Fruit fly (Drosophila melanogaster) whole organism, embryonic: Measurements from ENCODE around the gene CG14839.

Source experiments
- Aef1 ChIP-seq: fragments of 200-800 bp; sonication (Bioruptor generic); IDR thresholded peaks from 3 replicates; pipeline ENCODE4 v1.3.6; 2022; ENCODE audit warnings: missing biosample characterization, missing genetic modification characterization
- CG10147 ChIP-seq: fragments of 200-800 bp; sonication (Bioruptor generic); optimal IDR thresholded peaks from 2 replicates; lab custom pipeline; 2019; ENCODE audit warnings: missing biosample characterization, mild to moderate bottlenecking, missing genetic modification characterization, moderate library complexity
- CG12219 ChIP-seq: fragments of 200-800 bp; sonication (Bioruptor generic); optimal IDR thresholded peaks from 3 replicates; lab custom pipeline; 2018; ENCODE audit warnings: missing biosample characterization, mild to moderate bottlenecking, missing genetic modification characterization
- CG12236 ChIP-seq: fragments of 200-800 bp; sonication (Bioruptor generic); optimal IDR thresholded peaks from 2 replicates; lab custom pipeline; 2016; ENCODE audit warnings: missing biosample characterization, missing genetic modification characterization
- CG13296 ChIP-seq: fragments of 200-800 bp; sonication (Bioruptor generic); optimal IDR thresholded peaks from 3 replicates; lab custom pipeline; 2018; ENCODE audit warnings: missing biosample characterization, mild to moderate bottlenecking, missing genetic modification characterization
- CG14441 ChIP-seq: fragments of 200-800 bp; sonication (Bioruptor generic); IDR thresholded peaks from 2 replicates; pipeline ENCODE4 v1.3.6; 2022; ENCODE audit warnings: missing biosample characterization, missing genetic modification characterization
- CG14860 ChIP-seq: fragments of 200-800 bp; sonication (Bioruptor generic); IDR thresholded peaks from 3 replicates; pipeline ENCODE4 v1.3.6; 2022; ENCODE audit warnings: missing biosample characterization, missing genetic modification characterization; ENCODE audit not compliant: partially characterized antibody
- CG2116 ChIP-seq: fragments of 200-800 bp; sonication (Bioruptor generic); optimal IDR thresholded peaks from 3 replicates; lab custom pipeline; 2018; ENCODE audit warnings: missing biosample characterization, mild to moderate bottlenecking, missing genetic modification characterization
- CG30020 ChIP-seq: fragments of 200-800 bp; optimal IDR thresholded peaks from 2 replicates; lab custom pipeline; 2019; ENCODE audit warnings: missing biosample characterization, mild to moderate bottlenecking, missing genetic modification characterization, moderate library complexity
- CG32532 ChIP-seq: fragments of 200-800 bp; sonication (Bioruptor generic); IDR thresholded peaks from 2 replicates; pipeline ENCODE4 v1.3.6; 2022; ENCODE audit warnings: missing biosample characterization, missing genetic modification characterization
- CG32767 ChIP-seq: fragments of 200-800 bp; sonication (Bioruptor generic); IDR thresholded peaks from 2 replicates; pipeline ENCODE4 v1.3.6; 2022; ENCODE audit warnings: missing biosample characterization, missing genetic modification characterization
- CG32772 ChIP-seq: fragments of 200-800 bp; sonication (Bioruptor generic); IDR thresholded peaks from 2 replicates; pipeline ENCODE4 v1.3.6; 2022; ENCODE audit warnings: missing biosample characterization, missing genetic modification characterization
- CG34224 ChIP-seq: fragments of 200-800 bp; sonication (Bioruptor generic); IDR thresholded peaks from 3 replicates; pipeline ENCODE4 v1.3.6; 2022; ENCODE audit warnings: missing biosample characterization, missing genetic modification characterization; ENCODE audit not compliant: partially characterized antibody
- CG34376 ChIP-seq: fragments of 200-800 bp; sonication (Bioruptor generic); optimal IDR thresholded peaks from 2 replicates; lab custom pipeline; 2018; ENCODE audit warnings: missing biosample characterization, mild to moderate bottlenecking, missing genetic modification characterization
- CG34422 ChIP-seq: fragments of 200-800 bp; sonication (Bioruptor generic); IDR thresholded peaks from 3 replicates; pipeline ENCODE4 v1.3.6; 2022; ENCODE audit warnings: missing biosample characterization, missing genetic modification characterization
- CG4404 ChIP-seq: fragments of 200-800 bp; sonication (Bioruptor generic); IDR thresholded peaks from 2 replicates; pipeline ENCODE4 v1.3.6; 2022; ENCODE audit warnings: missing biosample characterization, missing genetic modification characterization
- CG4617 ChIP-seq: fragments of 200-800 bp; sonication (Bioruptor generic); optimal IDR thresholded peaks from 3 replicates; lab custom pipeline; 2016; ENCODE audit warnings: missing biosample characterization, missing genetic modification characterization, borderline replicate concordance
- CG7357 ChIP-seq: fragments of 200-800 bp; sonication (Bioruptor generic); IDR thresholded peaks from 3 replicates; pipeline ENCODE4 v1.3.6; 2022; ENCODE audit warnings: missing biosample characterization, missing genetic modification characterization
- CG7556 ChIP-seq: fragments of 200-800 bp; sonication (Bioruptor generic); optimal IDR thresholded peaks from 2 replicates; lab custom pipeline; 2017; ENCODE audit warnings: missing biosample characterization, mild to moderate bottlenecking, missing genetic modification characterization
- CG7963 ChIP-seq: fragments of 200-800 bp; sonication (Bioruptor generic); IDR thresholded peaks from 3 replicates; pipeline ENCODE4 v1.3.6; 2022; ENCODE audit warnings: missing biosample characterization, missing genetic modification characterization; ENCODE audit not compliant: partially characterized antibody
- CG8281 ChIP-seq: fragments of 200-800 bp; sonication (Bioruptor generic); optimal IDR thresholded peaks from 2 replicates; lab custom pipeline; 2018; ENCODE audit warnings: missing biosample characterization, mild to moderate bottlenecking, missing genetic modification characterization, moderate library complexity
- CG9215 ChIP-seq: fragments of 200-800 bp; sonication (Bioruptor generic); IDR thresholded peaks from 2 replicates; pipeline ENCODE4 v1.3.6; 2022; ENCODE audit warnings: missing biosample characterization, missing genetic modification characterization
- CkIIα-i1 ChIP-seq: fragments of 200-800 bp; sonication (Bioruptor generic); IDR thresholded peaks from 2 replicates; pipeline ENCODE4 v1.3.6; 2022; ENCODE audit warnings: missing biosample characterization, missing genetic modification characterization
- E2f1 ChIP-seq: fragments of 200-800 bp; sonication (Bioruptor generic); IDR thresholded peaks from 2 replicates; pipeline ENCODE4 v1.3.6; 2022; ENCODE audit warnings: missing biosample characterization, missing genetic modification characterization
- Eip74EF ChIP-seq, 2 experiments: fragments of 200-800 bp in 1 of 2; fragments of >200 bp in 1 of 2; sonication (Bioruptor generic) in 1 of 2; optimal IDR thresholded peaks; 2 replicates each; lab custom pipeline; 2017 to 2019; ENCODE audit warnings: missing biosample characterization in 2 of 2, missing genetic modification characterization in 2 of 2, mild to moderate bottlenecking in 1 of 2, moderate library complexity in 1 of 2
- Gsc ChIP-seq: fragments of 200-800 bp; sonication (Bioruptor generic); IDR thresholded peaks from 2 replicates; pipeline ENCODE4 v1.3.6; 2022; ENCODE audit warnings: missing biosample characterization, missing genetic modification characterization
- HHEX ChIP-seq: fragments of 200-800 bp; sonication (Bioruptor generic); optimal IDR thresholded peaks from 3 replicates; lab custom pipeline; 2017; ENCODE audit warnings: missing biosample characterization, mild to moderate bottlenecking, missing genetic modification characterization, missing genetic modification reagents
- Lpt ChIP-seq: fragments of >200 bp; optimal IDR thresholded peaks from 2 replicates; lab custom pipeline; 2018; ENCODE audit warnings: missing biosample characterization, missing genetic modification characterization
- Mrtf ChIP-seq: fragments of 200-800 bp; sonication (Bioruptor generic); IDR thresholded peaks from 3 replicates; pipeline ENCODE4 v1.3.6; 2022; ENCODE audit warnings: missing biosample characterization, missing genetic modification characterization
- NC2β ChIP-seq: fragments of 200-800 bp; sonication (Bioruptor generic); optimal IDR thresholded peaks from 2 replicates; lab custom pipeline; 2016; ENCODE audit warnings: missing biosample characterization, missing genetic modification characterization
- NfI ChIP-seq: fragments of 200-800 bp; sonication (Bioruptor generic); optimal IDR thresholded peaks from 3 replicates; lab custom pipeline; 2018; ENCODE audit warnings: missing biosample characterization, mild to moderate bottlenecking, missing genetic modification characterization, moderate library complexity
- Pdp1 ChIP-seq, 2 experiments: fragments of 200-800 bp; sonication (Bioruptor generic); optimal IDR thresholded peaks; 3 replicates each; lab custom pipeline; 2016; ENCODE audit warnings: missing biosample characterization in 2 of 2, missing genetic modification characterization in 2 of 2, mild to moderate bottlenecking in 1 of 2, moderate library complexity in 1 of 2
- Ravus ChIP-seq: fragments of 200-800 bp; sonication (Bioruptor generic); IDR thresholded peaks from 2 replicates; pipeline ENCODE4 v1.3.6; 2022; ENCODE audit warnings: missing biosample characterization, missing genetic modification characterization
- Trl ChIP-seq, 3 experiments: fragments of >200 bp in 2 of 3; fragments of 200-800 bp in 1 of 3; sonication (Bioruptor generic) in 1 of 3; optimal IDR thresholded peaks; 2 replicates in 1 of 3; 3 replicates in 2 of 3; lab custom pipeline; 2016 to 2017; ENCODE audit warnings: missing biosample characterization in 1 of 3, missing genetic modification characterization in 1 of 3
- btn ChIP-seq: fragments of 200-800 bp; sonication (Bioruptor generic); optimal IDR thresholded peaks from 2 replicates; lab custom pipeline; 2016; ENCODE audit warnings: missing biosample characterization, missing genetic modification characterization
- chif ChIP-seq, 2 experiments: fragments of 200-800 bp; sonication (Bioruptor generic); optimal IDR thresholded peaks; 3 replicates each; lab custom pipeline; 2016; ENCODE audit warnings: missing biosample characterization in 2 of 2, missing genetic modification characterization in 2 of 2
- chm ChIP-seq: fragments of 200-800 bp; sonication (Bioruptor generic); IDR thresholded peaks from 2 replicates; pipeline ENCODE4 v1.3.6; 2022; ENCODE audit warnings: missing biosample characterization, missing genetic modification characterization
- cwo ChIP-seq: fragments of 200-800 bp; sonication (Bioruptor generic); optimal IDR thresholded peaks from 3 replicates; lab custom pipeline; 2017; ENCODE audit warnings: missing biosample characterization, missing genetic modification characterization, mild to moderate bottlenecking, moderate library complexity, missing genetic modification reagents
- danr ChIP-seq: fragments of 200-800 bp; sonication (Bioruptor generic); IDR thresholded peaks from 2 replicates; pipeline ENCODE4 v1.3.6; 2022; ENCODE audit warnings: missing biosample characterization, missing genetic modification characterization
- dmrt99B ChIP-seq: fragments of 200-800 bp; sonication (Bioruptor generic); optimal IDR thresholded peaks from 2 replicates; lab custom pipeline; 2018; ENCODE audit warnings: missing biosample characterization, mild to moderate bottlenecking, missing genetic modification characterization, moderate library complexity
- ind ChIP-seq: fragments of 200-800 bp; sonication (Bioruptor generic); optimal IDR thresholded peaks from 3 replicates; lab custom pipeline; 2016; ENCODE audit warnings: missing biosample characterization, missing genetic modification characterization
- jigr1 ChIP-seq: fragments of 200-800 bp; sonication (Bioruptor generic); IDR thresholded peaks from 3 replicates; pipeline ENCODE4 v1.3.6; 2022; ENCODE audit warnings: missing biosample characterization, missing genetic modification characterization
- luna ChIP-seq: fragments of 200-800 bp; sonication (Bioruptor generic); optimal IDR thresholded peaks from 2 replicates; lab custom pipeline; 2016; ENCODE audit warnings: missing biosample characterization, missing genetic modification characterization
- oc ChIP-seq: fragments of 200-800 bp; sonication (Bioruptor generic); optimal IDR thresholded peaks from 2 replicates; lab custom pipeline; 2018; ENCODE audit warnings: missing biosample characterization, mild to moderate bottlenecking, missing genetic modification characterization, moderate library complexity
- pnt ChIP-seq: fragments of 200-800 bp; sonication (Bioruptor generic); optimal IDR thresholded peaks from 3 replicates; lab custom pipeline; 2016; ENCODE audit warnings: missing biosample characterization, missing genetic modification characterization
- pros ChIP-seq: fragments of 200-800 bp; sonication (Bioruptor generic); optimal IDR thresholded peaks from 3 replicates; lab custom pipeline; 2019; ENCODE audit warnings: missing biosample characterization, mild to moderate bottlenecking, missing genetic modification characterization, moderate library complexity
- pum ChIP-seq: fragments of 200-800 bp; sonication (Bioruptor generic); optimal IDR thresholded peaks from 2 replicates; lab custom pipeline; 2016; ENCODE audit warnings: missing biosample characterization, missing genetic modification characterization
- trem ChIP-seq: fragments of 200-800 bp; optimal IDR thresholded peaks from 3 replicates; lab custom pipeline; 2019; ENCODE audit warnings: missing biosample characterization, mild to moderate bottlenecking, missing genetic modification characterization, moderate library complexity
- ttk ChIP-seq: fragments of 200-800 bp; sonication (Bioruptor generic); IDR thresholded peaks from 2 replicates; pipeline ENCODE4 v2.1.2; 2022; ENCODE audit warnings: missing biosample characterization, missing genetic modification characterization
- zen ChIP-seq: fragments of 200-800 bp; sonication (Bioruptor generic); optimal IDR thresholded peaks from 3 replicates; lab custom pipeline; 2018; ENCODE audit warnings: missing biosample characterization, mild to moderate bottlenecking, missing genetic modification characterization, moderate library complexity

The CG14839 gene

DNA sequence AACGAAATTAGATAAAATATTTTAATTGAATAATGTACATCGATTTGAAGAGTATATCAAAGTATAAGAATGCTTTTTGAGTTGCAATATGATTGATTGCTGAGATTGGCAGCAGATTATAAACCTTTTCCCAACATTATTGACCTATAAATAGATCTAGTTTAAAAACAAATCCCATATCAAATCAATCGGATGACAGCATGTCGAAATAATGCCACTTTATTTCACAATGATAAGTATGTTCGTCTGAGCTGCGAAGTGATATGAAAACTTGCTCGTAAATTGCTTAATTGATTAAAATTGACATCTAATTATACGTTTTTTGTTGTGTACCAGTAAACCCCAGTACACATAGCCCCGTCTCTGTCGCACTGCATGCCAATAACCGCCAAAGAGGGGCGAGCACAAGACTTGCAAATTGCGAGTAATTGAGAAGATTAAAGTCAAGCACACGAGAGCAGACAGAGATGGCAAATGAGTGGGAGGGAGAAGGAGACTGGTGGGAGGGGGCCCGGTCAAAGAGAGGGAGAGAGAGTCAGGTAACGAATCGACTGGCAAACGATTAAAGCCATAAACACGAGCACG is 20.9 kb downstream of the CG14839 start (continued):
- no peak for TF ChIP-seq CG7963
- no peak for TF ChIP-seq CG12219 (GFP tag; lab: Kevin White, UChicago)
- TF ChIP-seq ind, result peak; percentile 34
- TF ChIP-seq chm, result no peak
- TF ChIP-seq CG8281 (tag; lab: Kevin White, UChicago), result no peak
- peak; percentile 38 for TF ChIP-seq HHEX (GFP tag; lab: Kevin White, UChicago)
- TF ChIP-seq CG14860 (GFP tag; lab: Robert Waterston, UW), result no peak
- no peak for TF ChIP-seq cwo (GFP tag; lab: Kevin White, UChicago)
- no peak for TF ChIP-seq jigr1 (GFP tag; lab: Robert Waterston, UW)
- TF ChIP-seq chif (GFP tag; optimal IDR thresholded peaks at IDR 0.05; lab: Kevin White, UChicago), result peak in 1 of 2 experiments; percentile 37
- TF ChIP-seq ttk (GFP tag; lab: Robert Waterston, UW), result no peak
- no peak for TF ChIP-seq NC2β (GFP tag; lab: Kevin White, UChicago)
- no peak for TF ChIP-seq Gsc (GFP tag; lab: Robert Waterston, UW)
- TF ChIP-seq CG14441, result no peak
- TF ChIP-seq Lpt (GFP tag; lab: Kevin White, UChicago), result no peak
- no peak for TF ChIP-seq Aef1 (GFP tag; lab: Robert Waterston, UW)
- TF ChIP-seq pnt, result no peak
- no peak for TF ChIP-seq CG32532 (GFP tag; lab: Robert Waterston, UW)
- peak; percentile 40 for TF ChIP-seq dmrt99B
- TF ChIP-seq CG32772 (GFP tag; lab: Robert Waterston, UW), result no peak
- peak in 1 of 2 experiments; percentile 18 for TF ChIP-seq Eip74EF (GFP tag; optimal IDR thresholded peaks at IDR 0.05; lab: Kevin White, UChicago)
- peak; percentile 60 for TF ChIP-seq luna (GFP tag; lab: Kevin White, UChicago)
- no peak for TF ChIP-seq CG4617
- TF ChIP-seq Pdp1 (GFP tag; optimal IDR thresholded peaks at IDR 0.05; lab: Kevin White, UChicago), result peak in 1 of 2 experiments; percentile 30
- TF ChIP-seq danr (GFP tag; lab: Robert Waterston, UW), result no peak
- TF ChIP-seq pros (GFP tag; lab: Kevin White, UChicago), result no peak
- TF ChIP-seq CG9215 (GFP tag; lab: Robert Waterston, UW), result no peak
- TF ChIP-seq CG10147 (GFP tag; lab: Kevin White, UChicago), result peak; percentile 52
- TF ChIP-seq btn (GFP tag; lab: Kevin White, UChicago), result no peak
- TF ChIP-seq oc (tag; lab: Kevin White, UChicago), result no peak
- no peak for TF ChIP-seq CG13296 (GFP tag; lab: Kevin White, UChicago)
- TF ChIP-seq E2f1 (GFP tag; lab: Robert Waterston, UW), result no peak
- no peak for TF ChIP-seq Ravus (GFP tag; lab: Robert Waterston, UW)
- TF ChIP-seq CG12236 (GFP tag; lab: Kevin White, UChicago), result no peak
- no peak for TF ChIP-seq CG34376
- no peak for TF ChIP-seq CG30020 (tag; lab: Kevin White, UChicago)
- peak in 1 of 2 experiments; percentile 46 for TF ChIP-seq Trl (optimal IDR thresholded peaks at IDR 0.05; lab: Kevin White, UChicago)
- TF ChIP-seq Trl (GFP tag; optimal IDR thresholded peaks at IDR 0.05; lab: Kevin White, UChicago), result no peak
- no peak for TF ChIP-seq CkIIα-i1 (GFP tag; lab: Robert Waterston, UW)
- TF ChIP-seq CG7556 (GFP tag; lab: Kevin White, UChicago), result no peak
- TF ChIP-seq trem, result no peak
- TF ChIP-seq pum (GFP tag; lab: Kevin White, UChicago), result no peak
- TF ChIP-seq CG32767 (GFP tag; lab: Robert Waterston, UW), result no peak
- TF ChIP-seq CG2116 (GFP tag; lab: Kevin White, UChicago), result no peak
- TF ChIP-seq zen (tag; lab: Kevin White, UChicago), result no peak
- no peak for TF ChIP-seq CG34224
- TF ChIP-seq CG4404 (GFP tag; lab: Robert Waterston, UW), result no peak
- no peak for TF ChIP-seq CG34422 (GFP tag; lab: Robert Waterston, UW)
- TF ChIP-seq NfI (GFP tag; lab: Kevin White, UChicago), result peak; percentile 19
- TF ChIP-seq Mrtf (GFP tag; lab: Robert Waterston, UW), result no peak
- TF ChIP-seq CG7357 (GFP tag; lab: Robert Waterston, UW), result no peak
